Worm (Caenorhabditis elegans): ENCODE measurements around the gene lrpc-1.

- no peak for TF ChIP-seq pqm-1 (tag; optimal IDR thresholded peaks at IDR 0.05)
- no peak for TF ChIP-seq ceh-48 (tag; optimal IDR thresholded peaks at IDR 0.05)
- no peak for TF ChIP-seq ceh-30 (tag; optimal IDR thresholded peaks at IDR 0.05)
These were observed 6.8 kb downstream of the lrpc-1 start, which contains the start of gene CD4.1 for ce11 chrV:5606255-5606654.
